Fruit fly (Drosophila melanogaster) whole organism, embryonic: ENCODE results near the gene Ugt305A1.

Experiments used
- CG13424 ChIP-seq: fragments of 200-800 bp; sonication (Bioruptor generic); optimal IDR thresholded peaks from 2 replicates; lab custom pipeline; 2019; ENCODE audit warnings: missing biosample characterization, mild to moderate bottlenecking, missing genetic modification characterization, moderate library complexity
- pros ChIP-seq: fragments of 200-800 bp; sonication (Bioruptor generic); optimal IDR thresholded peaks from 3 replicates; lab custom pipeline; 2019; ENCODE audit warnings: missing biosample characterization, mild to moderate bottlenecking, missing genetic modification characterization, moderate library complexity

DNA sequence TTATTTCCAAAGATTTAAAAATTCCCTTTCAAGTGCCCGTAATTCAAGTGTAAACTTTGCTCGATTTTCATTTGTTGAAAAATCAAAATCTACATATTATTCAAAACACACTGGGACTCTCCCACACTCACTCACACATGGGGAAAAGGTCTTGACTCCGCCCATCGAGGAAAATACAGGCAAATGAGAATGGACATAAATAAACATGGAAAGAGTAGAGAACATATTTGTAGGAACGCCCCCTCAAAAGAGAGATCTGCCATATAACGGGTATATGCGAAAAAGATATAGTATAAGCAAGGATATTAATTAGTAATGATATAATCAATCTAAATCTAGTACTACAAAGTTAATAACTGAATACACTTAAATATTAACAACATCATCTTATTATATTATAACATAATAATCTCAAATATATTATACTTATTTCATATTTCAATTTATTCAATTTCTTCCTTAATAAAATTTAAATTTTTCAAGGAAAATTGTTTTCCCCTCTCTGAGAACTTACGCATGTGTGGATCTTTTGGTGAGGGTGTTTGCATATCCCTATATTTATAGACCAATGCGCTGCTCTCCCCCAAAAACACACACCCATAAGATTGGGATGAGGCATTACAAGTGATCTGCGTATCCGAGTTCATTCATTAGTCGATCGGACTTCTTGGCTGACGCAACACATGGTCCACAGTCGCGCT lies 41.2 kb upstream of the Ugt305A1 start, which contains the start of gene FoxL1:
- TF ChIP-seq CG13424 (tag; lab: Kevin White, UChicago) (peak; percentile 23), pros (GFP tag; lab: Kevin White, UChicago) (no peak)
